Worm (Caenorhabditis elegans): ENCODE results near the gene D2023.4.

Gene D2023.4

DNA sequence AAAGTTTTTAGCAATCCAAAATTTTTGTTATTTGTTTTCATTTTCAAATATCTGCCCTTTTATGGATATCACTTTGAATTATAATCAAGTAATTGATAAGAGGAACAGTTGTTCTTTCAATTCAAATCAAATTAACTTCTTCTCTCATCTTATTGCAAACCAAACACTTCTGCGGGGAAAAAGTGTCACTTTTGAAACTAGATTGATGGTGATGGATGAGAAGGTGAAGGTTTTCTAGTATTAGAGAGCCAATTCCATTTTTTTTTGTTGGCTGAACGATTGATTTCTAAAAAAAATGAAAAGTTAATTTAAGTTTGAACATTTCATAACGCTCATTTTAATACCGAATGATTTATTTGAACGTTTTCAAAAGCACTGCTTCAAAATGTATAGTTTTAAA, 45.8 kb downstream of the D2023.4 start:
- TF ChIP-seq ceh-90 (tag; optimal IDR thresholded peaks at IDR 0.05) = no peak
- peak in 1 of 6 experiments; percentile 33 for TF ChIP-seq elt-3 (tag; optimal IDR thresholded peaks at IDR 0.05)
- no peak for TF ChIP-seq alr-1 (tag; optimal IDR thresholded peaks at IDR 0.05; ENCODE audit: borderline replicate concordance)
- no peak for TF ChIP-seq ceh-8 (GFP tag; optimal IDR thresholded peaks at IDR 0.05)
- TF ChIP-seq lin-13 (GFP tag; optimal IDR thresholded peaks at IDR 0.05) = no peak
- TF ChIP-seq snu-23 (GFP tag; optimal IDR thresholded peaks at IDR 0.05) = no peak
- no peak for TF ChIP-seq efl-3 (GFP tag; optimal IDR thresholded peaks at IDR 0.05)
- no peak for TF ChIP-seq dpl-1 (GFP tag; optimal IDR thresholded peaks at IDR 0.05)
- no peak for TF ChIP-seq pqm-1 (tag; optimal IDR thresholded peaks at IDR 0.05)
- TF ChIP-seq lin-35 (GFP tag; optimal IDR thresholded peaks at IDR 0.05) = no peak
- no peak for TF ChIP-seq Y116A8C.19 (tag; optimal IDR thresholded peaks at IDR 0.05; ENCODE audit: borderline replicate concordance)
- no peak for TF ChIP-seq mab-9 (GFP tag; IDR thresholded peaks at IDR 0.05)
- TF ChIP-seq blmp-1 (tag; optimal IDR thresholded peaks at IDR 0.05) = no peak
- TF ChIP-seq unc-86 (tag; optimal IDR thresholded peaks at IDR 0.05) = no peak
- TF ChIP-seq nhr-90 (tag; optimal IDR thresholded peaks at IDR 0.05; ENCODE audit: poor library complexity) = no peak
- TF ChIP-seq irx-1 (tag; optimal IDR thresholded peaks at IDR 0.05) = no peak
- TF ChIP-seq ceh-88 (GFP tag; IDR thresholded peaks at IDR 0.05) = no peak
- no peak for TF ChIP-seq isw-1 (GFP tag; IDR thresholded peaks at IDR 0.05)
- TF ChIP-seq ets-5 (GFP tag; IDR thresholded peaks at IDR 0.05) = no peak
- no peak for TF ChIP-seq elt-2 (tag; optimal IDR thresholded peaks at IDR 0.05)
- TF ChIP-seq mep-1 (tag; optimal IDR thresholded peaks at IDR 0.05) = peak; percentile 46
- no peak for TF ChIP-seq sox-4 (tag; optimal IDR thresholded peaks at IDR 0.05)
- no peak for TF ChIP-seq zag-1 (tag; optimal IDR thresholded peaks at IDR 0.05)
- TF ChIP-seq lin-14 (GFP tag; optimal IDR thresholded peaks at IDR 0.05) = peak; percentile 17
- no peak for TF ChIP-seq ceh-82 (tag; optimal IDR thresholded peaks at IDR 0.05)
- no peak for TF ChIP-seq nhr-84 (tag; optimal IDR thresholded peaks at IDR 0.05)

DNA sequence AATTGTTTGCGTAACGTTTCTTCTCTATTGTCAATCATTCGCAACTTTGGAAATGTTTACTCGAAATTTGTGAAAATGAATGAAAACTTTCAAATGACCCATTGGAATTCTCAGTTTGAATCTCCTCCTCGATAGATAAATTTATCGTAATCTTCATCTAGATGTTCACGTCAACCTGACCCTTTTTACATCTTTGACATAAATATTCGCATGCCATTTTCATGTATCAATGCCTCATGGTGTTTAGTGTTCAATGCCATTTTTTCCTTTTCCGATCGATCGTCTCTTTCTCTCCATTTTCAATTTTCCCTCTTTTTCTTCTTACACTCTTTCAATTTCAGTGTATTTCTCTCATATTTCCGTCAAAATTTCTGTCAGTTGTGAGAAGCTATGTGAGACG, 46.3 kb downstream of the D2023.4 start:
- TF ChIP-seq mab-9 (GFP tag; IDR thresholded peaks at IDR 0.05) (no peak), efl-1 (optimal IDR thresholded peaks at IDR 0.05) (no peak), efl-1 (GFP tag; optimal IDR thresholded peaks at IDR 0.05 in 1 of 2) (peak in 1 of 2 experiments; percentile 62), xbp-1 (tag; optimal IDR thresholded peaks at IDR 0.05) (no peak), lin-14 (GFP tag; optimal IDR thresholded peaks at IDR 0.05) (peak; percentile 32), tlp-1 (tag; optimal IDR thresholded peaks at IDR 0.05) (no peak), ceh-63 (GFP tag; optimal IDR thresholded peaks at IDR 0.05) (no peak), nhr-85 (tag) (peak; percentile 72), snu-23 (GFP tag; optimal IDR thresholded peaks at IDR 0.05) (peak; percentile 25)

DNA sequence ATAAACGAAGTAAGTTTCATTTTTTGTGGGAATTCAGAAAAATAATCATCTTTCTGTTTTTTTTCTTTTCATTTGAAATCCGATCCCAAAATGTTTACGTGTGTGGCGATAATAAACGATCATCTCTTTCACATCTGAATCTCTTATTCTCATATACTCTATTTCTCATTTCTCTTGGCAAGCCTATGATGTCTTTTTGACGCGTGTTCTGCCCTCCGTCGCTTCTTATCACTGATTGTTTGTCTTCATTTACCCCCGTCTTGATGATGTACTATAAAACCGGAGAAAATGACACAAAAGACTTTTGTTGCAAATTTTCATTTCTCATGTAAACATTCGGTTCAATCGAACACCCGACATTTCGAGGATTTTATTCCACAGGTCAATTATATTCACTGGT, 47.7 kb downstream of the D2023.4 start:
- TF ChIP-seq elt-2 (tag; optimal IDR thresholded peaks at IDR 0.05) (no peak), ztf-4 (tag; optimal IDR thresholded peaks at IDR 0.05) (no peak), egl-13 (tag; optimal IDR thresholded peaks at IDR 0.05) (no peak), ceh-82 (tag; optimal IDR thresholded peaks at IDR 0.05) (no peak), lir-3 (tag; optimal IDR thresholded peaks at IDR 0.05; ENCODE audit: poor library complexity) (no peak), alr-1 (tag; optimal IDR thresholded peaks at IDR 0.05; ENCODE audit: borderline replicate concordance) (no peak), grh-1 (GFP tag; IDR thresholded peaks at IDR 0.05) (no peak), sptf-1 (tag; optimal IDR thresholded peaks at IDR 0.05) (no peak), mdl-1 (tag; optimal IDR thresholded peaks at IDR 0.05) (peak in 1 of 2 experiments; percentile 26), nhr-76 (tag; optimal IDR thresholded peaks at IDR 0.05) (no peak), ztf-11 (tag; optimal IDR thresholded peaks at IDR 0.05) (no peak), nhr-20 (tag; optimal IDR thresholded peaks at IDR 0.05) (peak; percentile 54), ceh-90 (tag; optimal IDR thresholded peaks at IDR 0.05) (no peak), snu-23 (GFP tag; optimal IDR thresholded peaks at IDR 0.05) (peak; percentile 45), lin-39 (tag; optimal IDR thresholded peaks at IDR 0.05) (no peak), irx-1 (tag; optimal IDR thresholded peaks at IDR 0.05) (no peak), efl-1 (optimal IDR thresholded peaks at IDR 0.05) (no peak), efl-1 (GFP tag; optimal IDR thresholded peaks at IDR 0.05 in 1 of 2) (no peak), swsn-7 (tag; optimal IDR thresholded peaks at IDR 0.05) (no peak), sox-4 (tag; optimal IDR thresholded peaks at IDR 0.05) (no peak), tlp-1 (tag; optimal IDR thresholded peaks at IDR 0.05) (no peak), C04F5.9 (tag; optimal IDR thresholded peaks at IDR 0.05) (no peak), snpc-4 (tag; optimal IDR thresholded peaks at IDR 0.05) (no peak), mef-2 (tag; optimal IDR thresholded peaks at IDR 0.05) (no peak), unc-30 (tag; optimal IDR thresholded peaks at IDR 0.05) (no peak), vab-15 (tag; optimal IDR thresholded peaks at IDR 0.05) (no peak), blmp-1 (tag; optimal IDR thresholded peaks at IDR 0.05) (peak; percentile 69), hpl-2 (GFP tag; optimal IDR thresholded peaks at IDR 0.05) (no peak), ceh-88 (GFP tag; IDR thresholded peaks at IDR 0.05) (no peak)
